Worm (Caenorhabditis elegans): ENCODE data around the gene Y16E11A.4.
A peak's percentile ranks its signal among the peaks of the same experiment; 100 is the strongest.
"Not testable (repeated sequence)": the region's sequence is repeated elsewhere in the genome, so short reads cannot be mapped to it uniquely, and the experiment has no call there.

The Y16E11A.4 gene

ce11 chrII:1986979-1987378 lies at the start of gene Y16E11A.4:
Y16E11A.4 (plus strand) TSS chrII:1987279.
- TF ChIP-seq ztf-11 (tag; optimal IDR thresholded peaks at IDR 0.05) (no peak), skn-1 (tag; optimal IDR thresholded peaks at IDR 0.05) (no peak), snu-23 (GFP tag; optimal IDR thresholded peaks at IDR 0.05) (no peak), dsc-1 (tag; optimal IDR thresholded peaks at IDR 0.05) (no peak), dpl-1 (GFP tag; optimal IDR thresholded peaks at IDR 0.05) (no peak), tlp-1 (tag; optimal IDR thresholded peaks at IDR 0.05) (no peak), rnt-1 (tag; optimal IDR thresholded peaks at IDR 0.05) (no peak)

- no peak for TF ChIP-seq jun-1 (tag; optimal IDR thresholded peaks at IDR 0.05)
- peak; percentile 36 for TF ChIP-seq elt-2 (tag; optimal IDR thresholded peaks at IDR 0.05)
Observed at ce11 chrII:1939652-1940051, 47.4 kb upstream of the Y16E11A.4 start, which contains the start of gene ZK250.13. ZK250.13 (minus strand) TSS chrII:1939752.

- TF ChIP-seq lin-14 (GFP tag; optimal IDR thresholded peaks at IDR 0.05) (no peak), dpl-1 (GFP tag; optimal IDR thresholded peaks at IDR 0.05) (no peak), ceh-63 (GFP tag; optimal IDR thresholded peaks at IDR 0.05) (no peak), nhr-237 (tag; optimal IDR thresholded peaks at IDR 0.05) (no peak), lir-3 (tag; optimal IDR thresholded peaks at IDR 0.05; ENCODE audit: poor library complexity) (no peak), snu-23 (GFP tag; optimal IDR thresholded peaks at IDR 0.05) (no peak), egl-27 (tag; optimal IDR thresholded peaks at IDR 0.05) (no peak)
Observed at ce11 chrII:1945093-1945492, 42.0 kb upstream of the Y16E11A.4 start, which contains the start of gene ZK250.14. ZK250.14 (minus strand) TSS chrII:1945193.

- TF ChIP-seq lin-39 (tag; optimal IDR thresholded peaks at IDR 0.05) (no peak), zip-4 (GFP tag; optimal IDR thresholded peaks at IDR 0.05) (no peak), skn-1 (tag; optimal IDR thresholded peaks at IDR 0.05) (no peak), ceh-88 (GFP tag; IDR thresholded peaks at IDR 0.05) (no peak), pag-3 (tag; optimal IDR thresholded peaks at IDR 0.05; ENCODE audit: borderline replicate concordance, insufficient read depth) (no peak)
Observed at ce11 chrII:1946427-1946826, 40.7 kb upstream of the Y16E11A.4 start, which contains the start of gene math-48. math-48 (minus strand) TSS chrII:1946527.

ce11 chrII:1948393-1948792 lies 38.7 kb upstream of the Y16E11A.4 start, which contains the start of gene ZK250.2:
ZK250.2 (plus strand) TSS chrII:1948693.
- not testable (repeated sequence) for TF ChIP-seq egl-27 (tag; optimal IDR thresholded peaks at IDR 0.05); sptf-1 (tag; optimal IDR thresholded peaks at IDR 0.05); unc-62 (GFP tag; optimal IDR thresholded peaks at IDR 0.05)

- TF ChIP-seq lsy-2 (tag; optimal IDR thresholded peaks at IDR 0.05) (no peak), snu-23 (GFP tag; optimal IDR thresholded peaks at IDR 0.05) (no peak), lin-14 (GFP tag; optimal IDR thresholded peaks at IDR 0.05) (peak; percentile 43), ama-1 (optimal IDR thresholded peaks at IDR 0.05) (no peak), lir-3 (tag; optimal IDR thresholded peaks at IDR 0.05; ENCODE audit: poor library complexity) (no peak), nhr-237 (tag; optimal IDR thresholded peaks at IDR 0.05) (no peak), nhr-76 (tag; optimal IDR thresholded peaks at IDR 0.05) (no peak), fos-1 (tag; optimal IDR thresholded peaks at IDR 0.05) (no peak), ceh-63 (GFP tag; optimal IDR thresholded peaks at IDR 0.05) (no peak), fkh-8 (tag; optimal IDR thresholded peaks at IDR 0.05) (no peak), tlp-1 (tag; optimal IDR thresholded peaks at IDR 0.05) (peak; percentile 56), dpl-1 (GFP tag; optimal IDR thresholded peaks at IDR 0.05) (no peak), mdl-1 (tag; optimal IDR thresholded peaks at IDR 0.05) (no peak), ceh-90 (tag; optimal IDR thresholded peaks at IDR 0.05) (no peak), ceh-8 (GFP tag; optimal IDR thresholded peaks at IDR 0.05) (no peak), mep-1 (tag; optimal IDR thresholded peaks at IDR 0.05) (no peak), F16B12.6 (tag; optimal IDR thresholded peaks at IDR 0.05) (no peak), unc-62 (GFP tag; optimal IDR thresholded peaks at IDR 0.05) (no peak), zag-1 (tag; optimal IDR thresholded peaks at IDR 0.05) (no peak), aha-1 (tag; optimal IDR thresholded peaks at IDR 0.05) (no peak), C16A3.4 (tag; optimal IDR thresholded peaks at IDR 0.05) (no peak), nhr-77 (tag; optimal IDR thresholded peaks at IDR 0.05) (no peak), mab-9 (GFP tag; IDR thresholded peaks at IDR 0.05) (no peak), elt-2 (tag; optimal IDR thresholded peaks at IDR 0.05) (peak; percentile 98), jun-1 (tag; optimal IDR thresholded peaks at IDR 0.05) (peak; percentile 64), fkh-10 (GFP tag; optimal IDR thresholded peaks at IDR 0.05) (no peak), pqm-1 (tag; optimal IDR thresholded peaks at IDR 0.05) (peak; percentile 56), elt-3 (tag; optimal IDR thresholded peaks at IDR 0.05) (peak in 1 of 6 experiments; percentile 42), hlh-4 (tag; optimal IDR thresholded peaks at IDR 0.05) (no peak)
Observed at ce11 chrII:1949119-1949518, 38.0 kb upstream of the Y16E11A.4 start.

All from whole organism, L1 larva.